Fruit fly (Drosophila melanogaster) S2 (cell line): ENCODE data around the gene CG15047.

Experiments used
- CG8478 ChIP-seq: fragments of >200 bp; optimal IDR thresholded peaks from 2 replicates; lab custom pipeline; 2018
- CTCF ChIP-seq, 2 experiments: fragments of >200 bp; optimal IDR thresholded peaks; 2 replicates each; lab custom pipeline; 2018

dm6 chrX:18547707-18548106, 19.2 kb downstream of the CG15047 start:
- TF ChIP-seq CTCF (optimal IDR thresholded peaks at IDR 0.05; lab: Kevin White, UChicago): no peak
- no peak for TF ChIP-seq CG8478 (lab: Kevin White, UChicago)
